Fruit fly (Drosophila melanogaster) whole organism, prepupa: ENCODE data around the gene CG18281.

Experiments used
- CG10631 ChIP-seq: fragments of 200-800 bp; sonication (Bioruptor generic); optimal IDR thresholded peaks from 2 replicates; lab custom pipeline; 2016; ENCODE audit warnings: missing biosample characterization, missing genetic modification characterization
- CG10669 ChIP-seq: fragments of 200-800 bp; sonication (Bioruptor generic); optimal IDR thresholded peaks from 3 replicates; lab custom pipeline; 2018; ENCODE audit warnings: missing biosample characterization, mild to moderate bottlenecking, missing genetic modification characterization, moderate library complexity
- CG15336 ChIP-seq: fragments of 200-800 bp; sonication (Bioruptor generic); IDR thresholded peaks from 2 replicates; pipeline ENCODE4 v1.3.6; 2022; ENCODE audit warnings: missing biosample characterization, missing genetic modification characterization
- CG3032 ChIP-seq: fragments of 200-800 bp; optimal IDR thresholded peaks from 2 replicates; lab custom pipeline; 2019; ENCODE audit warnings: missing biosample characterization, mild to moderate bottlenecking, missing genetic modification characterization, moderate library complexity
- CG31627 ChIP-seq: fragments of 200-800 bp; sonication (Bioruptor generic); optimal IDR thresholded peaks from 3 replicates; lab custom pipeline; 2016; ENCODE audit warnings: missing biosample characterization, missing genetic modification characterization
- CG32006 ChIP-seq: fragments of 200-800 bp; sonication (Bioruptor generic); optimal IDR thresholded peaks from 3 replicates; lab custom pipeline; 2017; ENCODE audit warnings: missing biosample characterization, mild to moderate bottlenecking, missing genetic modification characterization
- CG34406 ChIP-seq: fragments of 200-800 bp; sonication (Bioruptor generic); optimal IDR thresholded peaks from 3 replicates; lab custom pipeline; 2016; ENCODE audit warnings: missing biosample characterization, missing genetic modification characterization
- CG4318 ChIP-seq: fragments of 200-800 bp; sonication (Bioruptor generic); optimal IDR thresholded peaks from 3 replicates; lab custom pipeline; 2017; ENCODE audit warnings: missing biosample characterization, mild to moderate bottlenecking, missing genetic modification characterization
- CG6163 ChIP-seq: fragments of 200-800 bp; sonication (Bioruptor generic); IDR thresholded peaks from 3 replicates; pipeline ENCODE4 v1.3.6; 2022; ENCODE audit warnings: missing biosample characterization, missing genetic modification characterization
- CG6276 ChIP-seq: fragments of 200-800 bp; sonication (Bioruptor generic); optimal IDR thresholded peaks from 2 replicates; lab custom pipeline; 2017; ENCODE audit warnings: missing biosample characterization, mild to moderate bottlenecking, missing genetic modification characterization
- CG6792 ChIP-seq: fragments of 200-800 bp; sonication (Bioruptor generic); optimal IDR thresholded peaks from 3 replicates; lab custom pipeline; 2016; ENCODE audit warnings: missing biosample characterization, missing genetic modification characterization
- CG6854 ChIP-seq: fragments of 200-800 bp; sonication (Bioruptor generic); optimal IDR thresholded peaks from 2 replicates; lab custom pipeline; 2017; ENCODE audit warnings: missing biosample characterization, mild to moderate bottlenecking, missing genetic modification characterization
- CG7368 ChIP-seq: fragments of 200-800 bp; sonication (Bioruptor generic); optimal IDR thresholded peaks from 3 replicates; lab custom pipeline; 2016; ENCODE audit warnings: missing biosample characterization, missing genetic modification characterization
- CG8119 ChIP-seq: fragments of 200-800 bp; sonication (Bioruptor generic); IDR thresholded peaks from 3 replicates; pipeline ENCODE4 v1.3.6; 2022; ENCODE audit warnings: missing biosample characterization, missing genetic modification characterization
- CG8319 ChIP-seq: fragments of 200-800 bp; sonication (Bioruptor generic); optimal IDR thresholded peaks from 3 replicates; lab custom pipeline; 2016; ENCODE audit warnings: missing biosample characterization, missing genetic modification characterization
- CG8632 ChIP-seq: fragments of 200-800 bp; sonication (Bioruptor generic); optimal IDR thresholded peaks from 3 replicates; lab custom pipeline; 2016; ENCODE audit warnings: missing biosample characterization, missing genetic modification characterization
- Eip78C ChIP-seq: fragments of 200-800 bp; sonication (Bioruptor generic); peaks from one replicate; lab custom pipeline; 2016; ENCODE audit warnings: missing biosample characterization, missing genetic modification characterization
- Eip93F ChIP-seq: fragments of 200-800 bp; sonication (Bioruptor generic); optimal IDR thresholded peaks from 2 replicates; lab custom pipeline; 2016; ENCODE audit warnings: missing biosample characterization, mild to moderate bottlenecking, missing genetic modification characterization
- Ets96B ChIP-seq: fragments of 200-800 bp; optimal IDR thresholded peaks from 2 replicates; lab custom pipeline; 2019; ENCODE audit warnings: missing biosample characterization, mild to moderate bottlenecking, missing genetic modification characterization, moderate library complexity
- Gug ChIP-seq: fragments of 200-800 bp; sonication (Bioruptor generic); IDR thresholded peaks from 2 replicates; pipeline ENCODE4 v1.3.6; 2022; ENCODE audit warnings: missing biosample characterization, missing genetic modification characterization
- Hr38 ChIP-seq: sonication (Bioruptor generic); optimal IDR thresholded peaks from 2 replicates; lab custom pipeline; 2016; ENCODE audit warnings: missing biosample characterization, missing genetic modification characterization
- Hr4 ChIP-seq: fragments of 200-800 bp; sonication (Bioruptor generic); optimal IDR thresholded peaks from 3 replicates; lab custom pipeline; 2016; ENCODE audit warnings: missing biosample characterization, missing genetic modification characterization
- Met ChIP-seq: fragments of 200-800 bp; sonication (Bioruptor generic); optimal IDR thresholded peaks from 3 replicates; lab custom pipeline; 2016; ENCODE audit warnings: missing biosample characterization, missing genetic modification characterization
- OdsH ChIP-seq: fragments of 200-800 bp; sonication (Bioruptor generic); optimal IDR thresholded peaks from 3 replicates; lab custom pipeline; 2016; ENCODE audit warnings: missing biosample characterization, missing genetic modification characterization
- Smox ChIP-seq: fragments of 200-800 bp; sonication (Bioruptor generic); optimal IDR thresholded peaks from 3 replicates; lab custom pipeline; 2016; ENCODE audit warnings: missing biosample characterization, missing genetic modification characterization
- Sox14 ChIP-seq: fragments of 200-800 bp; sonication (Bioruptor generic); optimal IDR thresholded peaks from 3 replicates; lab custom pipeline; 2016; ENCODE audit warnings: missing biosample characterization, missing genetic modification characterization
- Sox15 ChIP-seq: fragments of 200-800 bp; sonication (Bioruptor generic); optimal IDR thresholded peaks from 3 replicates; lab custom pipeline; 2016; ENCODE audit warnings: missing biosample characterization, missing genetic modification characterization
- acj6 ChIP-seq: fragments of 200-800 bp; sonication (Bioruptor generic); optimal IDR thresholded peaks from 3 replicates; lab custom pipeline; 2016; ENCODE audit warnings: missing biosample characterization, missing genetic modification characterization
- dac ChIP-seq: fragments of 200-800 bp; sonication (Bioruptor generic); optimal IDR thresholded peaks from 2 replicates; lab custom pipeline; 2017; ENCODE audit warnings: missing biosample characterization, mild to moderate bottlenecking, missing genetic modification characterization
- eg ChIP-seq: fragments of 200-800 bp; sonication (Bioruptor generic); IDR thresholded peaks from 3 replicates; pipeline ENCODE4 v1.3.6; 2022; ENCODE audit warnings: missing biosample characterization, missing genetic modification characterization
- esn ChIP-seq: fragments of 200-800 bp; sonication (Bioruptor generic); optimal IDR thresholded peaks from 2 replicates; lab custom pipeline; 2016; ENCODE audit warnings: missing biosample characterization, mild to moderate bottlenecking, missing genetic modification characterization, moderate library complexity
- fd59A ChIP-seq: fragments of 200-800 bp; sonication (Bioruptor generic); optimal IDR thresholded peaks from 2 replicates; lab custom pipeline; 2017; ENCODE audit warnings: missing biosample characterization, mild to moderate bottlenecking, missing genetic modification characterization, missing genetic modification reagents
- fd85E ChIP-seq: fragments of 200-800 bp; sonication (Bioruptor generic); optimal IDR thresholded peaks from 3 replicates; lab custom pipeline; 2016; ENCODE audit warnings: missing biosample characterization, missing genetic modification characterization
- fkh ChIP-seq: fragments of 200-800 bp; sonication (Bioruptor generic); optimal IDR thresholded peaks from 3 replicates; lab custom pipeline; 2017; ENCODE audit warnings: missing biosample characterization, mild to moderate bottlenecking, missing genetic modification characterization, moderate library complexity
- lz ChIP-seq: fragments of 200-800 bp; sonication (Bioruptor generic); optimal IDR thresholded peaks from 3 replicates; lab custom pipeline; 2016; ENCODE audit warnings: missing biosample characterization, missing genetic modification characterization
- pdm3 ChIP-seq: fragments of 200-800 bp; sonication (Bioruptor generic); optimal IDR thresholded peaks from 3 replicates; lab custom pipeline; 2016; ENCODE audit warnings: missing biosample characterization, missing genetic modification characterization
- topi ChIP-seq: fragments of 200-800 bp; sonication (Bioruptor generic); optimal IDR thresholded peaks from 3 replicates; lab custom pipeline; 2016; ENCODE audit warnings: missing biosample characterization, missing genetic modification characterization
- vri ChIP-seq: fragments of 200-800 bp; sonication (Bioruptor generic); optimal IDR thresholded peaks from 3 replicates; lab custom pipeline; 2016; ENCODE audit warnings: missing biosample characterization, mild to moderate bottlenecking, missing genetic modification characterization

Gene CG18281

dm6 chr3L:20514101-20514500 is 14.5 kb downstream of the CG18281 start:
- no peak for TF ChIP-seq CG6854 (GFP tag; lab: Kevin White, UChicago)
- TF ChIP-seq Eip78C (GFP tag; lab: Kevin White, UChicago), result peak; percentile 29

dm6 chr3L:20516519-20517178 is 17.0 kb downstream of the CG18281 start:
- TF ChIP-seq CG6854 (GFP tag; lab: Kevin White, UChicago), result peak; percentile 12
- TF ChIP-seq eg, result peak; percentile 54; the same call in 2 of the 3 replicates
- TF ChIP-seq CG6792 (GFP tag; lab: Kevin White, UChicago), result no peak
- peak; percentile 7 for TF ChIP-seq CG8319 (GFP tag; lab: Kevin White, UChicago)
- TF ChIP-seq vri (GFP tag; lab: Kevin White, UChicago), result peak; percentile 29
- peak; percentile 44 for TF ChIP-seq pdm3
- TF ChIP-seq Hr4, result peak; percentile 26
- peak; percentile 18 for TF ChIP-seq CG31627 (GFP tag; lab: Kevin White, UChicago)
- no peak for TF ChIP-seq dac (GFP tag; lab: Kevin White, UChicago)
- peak; percentile 2 for TF ChIP-seq Met (GFP tag; lab: Kevin White, UChicago)
- no peak for TF ChIP-seq CG7368 (GFP tag; lab: Kevin White, UChicago)
- peak; percentile 57 for TF ChIP-seq esn (GFP tag; lab: Kevin White, UChicago)
- TF ChIP-seq Hr38, result no peak
- no peak for TF ChIP-seq Sox14 (GFP tag; lab: Kevin White, UChicago)
- TF ChIP-seq CG34406 (GFP tag; lab: Kevin White, UChicago), result peak; percentile 60
- TF ChIP-seq Smox, result peak; percentile 39
- no peak for TF ChIP-seq fd59A (GFP tag; lab: Kevin White, UChicago)
- TF ChIP-seq CG15336 (GFP tag; lab: Robert Waterston, UW), result peak; percentile 41; the same call in 1 of the 2 replicates
- TF ChIP-seq Gug (GFP tag; lab: Robert Waterston, UW), result peak; percentile 20; the same call in 1 of the 2 replicates
- TF ChIP-seq fd85E (GFP tag; lab: Kevin White, UChicago), result no peak
- peak; percentile 16 for TF ChIP-seq CG8632 (GFP tag; lab: Kevin White, UChicago)
- TF ChIP-seq CG8119 (GFP tag; lab: Robert Waterston, UW), result peak; percentile 68
- TF ChIP-seq Sox15, result no peak
- TF ChIP-seq CG32006 (GFP tag; lab: Kevin White, UChicago), result peak; percentile 50
- TF ChIP-seq Eip78C (GFP tag; lab: Kevin White, UChicago), result peak; percentile 75
- peak; percentile 35 for TF ChIP-seq CG10631 (GFP tag; lab: Kevin White, UChicago)
- peak; percentile 57 for TF ChIP-seq Ets96B (tag; lab: Kevin White, UChicago)
- peak; percentile 57 for TF ChIP-seq CG6276 (GFP tag; lab: Kevin White, UChicago)
- TF ChIP-seq CG10669 (GFP tag; lab: Kevin White, UChicago), result peak; percentile 24
- TF ChIP-seq OdsH (GFP tag; lab: Kevin White, UChicago), result peak; percentile 12
- TF ChIP-seq topi (GFP tag; lab: Kevin White, UChicago), result peak; percentile 15
- TF ChIP-seq Eip93F (GFP tag; lab: Kevin White, UChicago), result no peak
- no peak; the same call in 2 of the 3 replicates for TF ChIP-seq CG6163 (GFP tag; lab: Robert Waterston, UW)
- TF ChIP-seq lz (GFP tag; lab: Kevin White, UChicago), result peak; percentile 19
- peak; percentile 53 for TF ChIP-seq CG3032 (tag; lab: Kevin White, UChicago)
- peak; percentile 7 for TF ChIP-seq CG4318 (GFP tag; lab: Kevin White, UChicago)
- TF ChIP-seq fkh, result peak; percentile 97
- peak; percentile 38 for TF ChIP-seq acj6
